Fruit fly (Drosophila melanogaster) whole organism, embryonic: ENCODE measurements around the gene Atx-1.
A peak's percentile ranks its signal among the peaks of the same experiment; 100 is the strongest.

Experiments
- Atf6 ChIP-seq: fragments of 200-800 bp; sonication (Bioruptor generic); IDR thresholded peaks from 2 replicates; pipeline ENCODE4 v1.3.6; 2022; ENCODE audit warnings: missing biosample characterization, missing genetic modification characterization
- BtbVII ChIP-seq: fragments of 200-800 bp; sonication (Bioruptor generic); optimal IDR thresholded peaks from 3 replicates; lab custom pipeline; 2017; ENCODE audit warnings: missing biosample characterization, mild to moderate bottlenecking, missing genetic modification characterization
- CG12299 ChIP-seq: fragments of 200-800 bp; sonication (Bioruptor generic); optimal IDR thresholded peaks from 2 replicates; lab custom pipeline; 2018; ENCODE audit warnings: missing biosample characterization, mild to moderate bottlenecking, missing genetic modification characterization
- CG12391 ChIP-seq: fragments of 200-800 bp; sonication (Bioruptor generic); optimal IDR thresholded peaks from 3 replicates; lab custom pipeline; 2018; ENCODE audit warnings: missing biosample characterization, mild to moderate bottlenecking, missing genetic modification characterization, moderate library complexity
- CG13775 ChIP-seq: fragments of 200-800 bp; sonication (Bioruptor generic); optimal IDR thresholded peaks from 3 replicates; lab custom pipeline; 2017; ENCODE audit warnings: missing biosample characterization, mild to moderate bottlenecking, missing genetic modification characterization
- CG14014 ChIP-seq: fragments of 200-800 bp; sonication (Bioruptor generic); IDR thresholded peaks from 2 replicates; pipeline ENCODE4 v1.3.6; 2022; ENCODE audit warnings: missing biosample characterization, missing genetic modification characterization
- CG15514 ChIP-seq: fragments of 200-800 bp; sonication (Bioruptor generic); optimal IDR thresholded peaks from 3 replicates; lab custom pipeline; 2017; ENCODE audit warnings: missing biosample characterization, missing genetic modification characterization, mild to moderate bottlenecking, moderate library complexity, missing genetic modification reagents
- CG17912 ChIP-seq: fragments of 200-800 bp; sonication (Bioruptor generic); optimal IDR thresholded peaks from 2 replicates; lab custom pipeline; 2018; ENCODE audit warnings: missing biosample characterization, mild to moderate bottlenecking, missing genetic modification characterization
- CG18476 ChIP-seq: fragments of 200-800 bp; sonication (Bioruptor generic); optimal IDR thresholded peaks from 2 replicates; lab custom pipeline; 2016; ENCODE audit warnings: missing biosample characterization, mild to moderate bottlenecking, missing genetic modification characterization
- CG2199 ChIP-seq: fragments of 200-800 bp; sonication (Bioruptor generic); IDR thresholded peaks from 3 replicates; pipeline ENCODE4 v1.3.6; 2022; ENCODE audit warnings: missing biosample characterization, missing genetic modification characterization
- CG30403 ChIP-seq: fragments of 200-800 bp; sonication (Bioruptor generic); optimal IDR thresholded peaks from 3 replicates; lab custom pipeline; 2016; ENCODE audit warnings: missing biosample characterization, missing genetic modification characterization
- CG31388 ChIP-seq: fragments of 200-800 bp; sonication (Bioruptor generic); optimal IDR thresholded peaks from 2 replicates; lab custom pipeline; 2016; ENCODE audit warnings: missing biosample characterization, missing genetic modification characterization
- CG31441 ChIP-seq: fragments of 200-800 bp; sonication (Bioruptor generic); IDR thresholded peaks from 2 replicates; pipeline ENCODE4 v1.3.6; 2022; ENCODE audit warnings: missing biosample characterization, missing genetic modification characterization
- CG33557 ChIP-seq: fragments of 200-800 bp; sonication (Bioruptor generic); optimal IDR thresholded peaks from 2 replicates; lab custom pipeline; 2019; ENCODE audit warnings: missing biosample characterization, mild to moderate bottlenecking, missing genetic modification characterization, moderate library complexity
- CG3995 ChIP-seq: fragments of 200-800 bp; sonication (Bioruptor generic); optimal IDR thresholded peaks from 3 replicates; lab custom pipeline; 2016; ENCODE audit warnings: missing biosample characterization, missing genetic modification characterization
- CG43689 ChIP-seq: fragments of 200-800 bp; sonication (Bioruptor generic); IDR thresholded peaks from 2 replicates; pipeline ENCODE4 v1.3.6; 2022; ENCODE audit warnings: missing biosample characterization, missing genetic modification characterization
- CG4854 ChIP-seq: fragments of 200-800 bp; sonication (Bioruptor generic); optimal IDR thresholded peaks from 2 replicates; lab custom pipeline; 2016; ENCODE audit warnings: missing biosample characterization, missing genetic modification characterization, inconsistent platforms
- CG5245 ChIP-seq: fragments of 200-800 bp; sonication (Bioruptor generic); optimal IDR thresholded peaks from 3 replicates; lab custom pipeline; 2016; ENCODE audit warnings: missing biosample characterization, missing genetic modification characterization
- CG8290 ChIP-seq, 3 experiments: fragments of 200-800 bp; sonication (Bioruptor generic); optimal IDR thresholded peaks; 2 replicates each; lab custom pipeline; 2016 to 2019; ENCODE audit warnings: missing biosample characterization in 3 of 3, missing genetic modification characterization in 3 of 3, mild to moderate bottlenecking in 2 of 3, moderate library complexity in 1 of 3
- CG8944 ChIP-seq: fragments of 200-800 bp; sonication (Bioruptor generic); optimal IDR thresholded peaks from 3 replicates; lab custom pipeline; 2016; ENCODE audit warnings: missing biosample characterization, missing genetic modification characterization
- Doc2 ChIP-seq: fragments of 200-800 bp; sonication (Bioruptor generic); IDR thresholded peaks from 2 replicates; pipeline ENCODE4 v1.3.6; 2022; ENCODE audit warnings: missing biosample characterization, missing genetic modification characterization
- Elba2 ChIP-seq: fragments of 200-800 bp; sonication (Bioruptor generic); optimal IDR thresholded peaks from 3 replicates; lab custom pipeline; 2016; ENCODE audit warnings: missing biosample characterization, missing genetic modification characterization
- Gug ChIP-seq: fragments of 200-800 bp; sonication (Bioruptor generic); IDR thresholded peaks from 4 replicates; pipeline ENCODE4 v1.3.6; 2022; ENCODE audit warnings: missing biosample characterization, missing genetic modification characterization
- HLH4C ChIP-seq: fragments of 200-800 bp; sonication (Bioruptor generic); IDR thresholded peaks from 3 replicates; pipeline ENCODE4 v1.3.6; 2022; ENCODE audit warnings: missing biosample characterization, missing genetic modification characterization; ENCODE audit not compliant: partially characterized antibody
- HLH54F ChIP-seq: fragments of 200-800 bp; sonication (Bioruptor generic); optimal IDR thresholded peaks from 3 replicates; lab custom pipeline; 2016; ENCODE audit warnings: missing biosample characterization, missing genetic modification characterization
- Meics ChIP-seq: fragments of 200-800 bp; sonication (Bioruptor generic); optimal IDR thresholded peaks from 2 replicates; lab custom pipeline; 2017; ENCODE audit warnings: missing biosample characterization, mild to moderate bottlenecking, missing genetic modification characterization
- NK7.1 ChIP-seq: fragments of 200-800 bp; sonication (Bioruptor generic); optimal IDR thresholded peaks from 3 replicates; lab custom pipeline; 2016; ENCODE audit warnings: missing biosample characterization, missing genetic modification characterization
- Ptx1 ChIP-seq: fragments of 200-800 bp; sonication (Bioruptor generic); IDR thresholded peaks from 2 replicates; pipeline ENCODE4 v1.3.6; 2022; ENCODE audit warnings: missing biosample characterization, missing genetic modification characterization
- Ravus ChIP-seq: fragments of 200-800 bp; sonication (Bioruptor generic); IDR thresholded peaks from 2 replicates; pipeline ENCODE4 v1.3.6; 2022; ENCODE audit warnings: missing biosample characterization, missing genetic modification characterization
- Rfx ChIP-seq: fragments of 200-800 bp; sonication (Bioruptor generic); IDR thresholded peaks from 2 replicates; pipeline ENCODE4 v1.3.6; 2022; ENCODE audit warnings: missing biosample characterization, missing genetic modification characterization
- Sry-δ ChIP-seq: fragments of 200-800 bp; sonication (Bioruptor generic); optimal IDR thresholded peaks from 2 replicates; lab custom pipeline; 2016; ENCODE audit warnings: missing biosample characterization, missing genetic modification characterization
- Taf1 ChIP-seq: fragments of 200-800 bp; sonication (Bioruptor generic); IDR thresholded peaks from 2 replicates; pipeline ENCODE4 v1.3.6; 2022; ENCODE audit warnings: missing biosample characterization, missing genetic modification characterization
- ac ChIP-seq: fragments of 200-800 bp; sonication (Bioruptor generic); optimal IDR thresholded peaks from 3 replicates; lab custom pipeline; 2017; ENCODE audit warnings: missing biosample characterization, mild to moderate bottlenecking, missing genetic modification characterization
- bab2 ChIP-seq: fragments of 200-800 bp; sonication (Bioruptor generic); optimal IDR thresholded peaks from 2 replicates; lab custom pipeline; 2016; ENCODE audit warnings: missing biosample characterization, missing genetic modification characterization
- chif ChIP-seq, 2 experiments: fragments of 200-800 bp; sonication (Bioruptor generic); optimal IDR thresholded peaks; 3 replicates each; lab custom pipeline; 2016; ENCODE audit warnings: missing biosample characterization in 2 of 2, missing genetic modification characterization in 2 of 2
- ci ChIP-seq: fragments of 200-800 bp; sonication (Bioruptor generic); IDR thresholded peaks from 3 replicates; pipeline ENCODE4 v1.3.6; 2022; ENCODE audit warnings: missing biosample characterization, missing genetic modification characterization
- exex ChIP-seq: fragments of 200-800 bp; sonication (Bioruptor generic); optimal IDR thresholded peaks from 4 replicates; lab custom pipeline; 2018; ENCODE audit warnings: missing biosample characterization, mild to moderate bottlenecking, missing genetic modification characterization, moderate library complexity
- gce ChIP-seq: fragments of 200-800 bp; sonication (Bioruptor generic); IDR thresholded peaks from 3 replicates; pipeline ENCODE4 v1.3.6; 2022; ENCODE audit warnings: missing biosample characterization, missing genetic modification characterization
- gem ChIP-seq: fragments of 200-800 bp; sonication (Bioruptor generic); optimal IDR thresholded peaks from 2 replicates; lab custom pipeline; 2019; ENCODE audit warnings: missing biosample characterization, mild to moderate bottlenecking, missing genetic modification characterization, moderate library complexity
- hb ChIP-seq: fragments of 200-800 bp; sonication (Bioruptor generic); IDR thresholded peaks from 3 replicates; pipeline ENCODE4 v1.3.6; 2022; ENCODE audit warnings: missing biosample characterization, missing genetic modification characterization; ENCODE audit not compliant: partially characterized antibody
- jigr1 ChIP-seq: fragments of 200-800 bp; sonication (Bioruptor generic); IDR thresholded peaks from 3 replicates; pipeline ENCODE4 v1.3.6; 2022; ENCODE audit warnings: missing biosample characterization, missing genetic modification characterization
- jumu ChIP-seq: fragments of 200-800 bp; sonication (Bioruptor generic); optimal IDR thresholded peaks from 3 replicates; lab custom pipeline; 2016; ENCODE audit warnings: missing biosample characterization, missing genetic modification characterization
- lab ChIP-seq: fragments of 200-800 bp; sonication (Bioruptor generic); optimal IDR thresholded peaks from 3 replicates; lab custom pipeline; 2017; ENCODE audit warnings: missing biosample characterization, missing genetic modification characterization, mild to moderate bottlenecking, moderate library complexity, missing genetic modification reagents
- lmd ChIP-seq: fragments of 200-800 bp; sonication (Bioruptor generic); IDR thresholded peaks from 2 replicates; pipeline ENCODE4 v1.3.6; 2022; ENCODE audit warnings: missing biosample characterization, missing genetic modification characterization
- nau ChIP-seq: fragments of 200-800 bp; sonication (Bioruptor generic); optimal IDR thresholded peaks from 3 replicates; lab custom pipeline; 2017; ENCODE audit warnings: missing biosample characterization, mild to moderate bottlenecking, missing genetic modification characterization, missing genetic modification reagents
- pho ChIP-seq: fragments of 200-800 bp; sonication (Bioruptor generic); optimal IDR thresholded peaks from 2 replicates; lab custom pipeline; 2016; ENCODE audit warnings: missing biosample characterization, missing genetic modification characterization
- salm ChIP-seq: fragments of 200-800 bp; sonication (Bioruptor generic); optimal IDR thresholded peaks from 2 replicates; lab custom pipeline; 2018; ENCODE audit warnings: missing biosample characterization, mild to moderate bottlenecking, missing genetic modification characterization
- schlank ChIP-seq: fragments of 200-800 bp; sonication (Bioruptor generic); optimal IDR thresholded peaks from 2 replicates; lab custom pipeline; 2018; ENCODE audit warnings: missing biosample characterization, mild to moderate bottlenecking, missing genetic modification characterization
- sqz ChIP-seq: fragments of 200-800 bp; sonication (Bioruptor generic); optimal IDR thresholded peaks from 3 replicates; lab custom pipeline; 2018; ENCODE audit warnings: missing biosample characterization, mild to moderate bottlenecking, missing genetic modification characterization
- usp ChIP-seq: fragments of >200 bp; optimal IDR thresholded peaks from 2 replicates; lab custom pipeline; 2017; ENCODE audit warnings: missing biosample characterization, missing genetic modification characterization
- zf30C ChIP-seq: fragments of 200-800 bp; sonication (Bioruptor generic); optimal IDR thresholded peaks from 3 replicates; lab custom pipeline; 2018; ENCODE audit warnings: missing biosample characterization, mild to moderate bottlenecking, missing genetic modification characterization

Gene Atx-1

dm6 chrX:6794190-6794589, 28.8 kb upstream of the Atx-1 start (continued):
- TF ChIP-seq jumu (GFP tag; lab: Kevin White, UChicago) (peak; percentile 50), lmd (peak; percentile 88), nau (GFP tag; lab: Kevin White, UChicago) (peak; percentile 67), CG15514 (peak; percentile 72), CG4854 (GFP tag; lab: Kevin White, UChicago) (peak; percentile 87), CG31441 (GFP tag; lab: Robert Waterston, UW) (peak; percentile 73), exex (tag; lab: Kevin White, UChicago) (peak; percentile 12), CG13775 (GFP tag; lab: Kevin White, UChicago) (peak; percentile 65), CG3995 (GFP tag; lab: Kevin White, UChicago) (peak; percentile 57), BtbVII (GFP tag; lab: Kevin White, UChicago) (peak; percentile 72), Elba2 (GFP tag; lab: Kevin White, UChicago) (no peak), CG33557 (GFP tag; lab: Kevin White, UChicago) (no peak), usp (no peak), HLH54F (GFP tag; lab: Kevin White, UChicago) (peak; percentile 82), CG2199 (GFP tag; lab: Robert Waterston, UW) (peak; percentile 85), bab2 (GFP tag; lab: Kevin White, UChicago) (peak; percentile 82), CG30403 (peak; percentile 80), schlank (tag; lab: Kevin White, UChicago) (peak; percentile 78), CG17912 (GFP tag; lab: Kevin White, UChicago) (peak; percentile 29), jigr1 (peak; percentile 61; the same call in 2 of the 3 replicates), Atf6 (peak; percentile 85), CG14014 (GFP tag; lab: Robert Waterston, UW) (peak; percentile 87), CG12391 (tag; lab: Kevin White, UChicago) (peak; percentile 72), Ptx1 (GFP tag; lab: Robert Waterston, UW) (peak; percentile 84), CG12299 (tag; lab: Kevin White, UChicago) (peak; percentile 72), gem (peak; percentile 88), CG8290 (GFP tag; optimal IDR thresholded peaks at IDR 0.05; lab: Kevin White, UChicago) (peak; percentile 9), CG8290 (tag; optimal IDR thresholded peaks at IDR 0.05; lab: Kevin White, UChicago) (peak in 1 of 2 experiments; percentile 98), ac (GFP tag; lab: Kevin White, UChicago) (peak; percentile 36), Taf1 (GFP tag; lab: Robert Waterston, UW) (peak; percentile 70), pho (GFP tag; lab: Kevin White, UChicago) (peak; percentile 69), CG31388 (GFP tag; lab: Kevin White, UChicago) (peak; percentile 46), Sry-δ (GFP tag; lab: Kevin White, UChicago) (peak; percentile 40), ci (GFP tag; lab: Robert Waterston, UW) (peak; percentile 91), CG43689 (GFP tag; lab: Robert Waterston, UW) (peak; percentile 74), Doc2 (GFP tag; lab: Robert Waterston, UW) (0 out of 2 replicates have a peak, but pooled peaks have one; percentile 41), lab (GFP tag; lab: Kevin White, UChicago) (peak; percentile 89), CG5245 (peak; percentile 78), gce (GFP tag; lab: Robert Waterston, UW) (peak; percentile 75), chif (GFP tag; optimal IDR thresholded peaks at IDR 0.05; lab: Kevin White, UChicago) (peak; percentile 74 to 79), salm (tag; lab: Kevin White, UChicago) (peak; percentile 72), sqz (GFP tag; lab: Kevin White, UChicago) (peak; percentile 9), Ravus (GFP tag; lab: Robert Waterston, UW) (peak; percentile 63), zf30C (GFP tag; lab: Kevin White, UChicago) (no peak), Gug (GFP tag; lab: Robert Waterston, UW) (peak; percentile 83), Meics (GFP tag; lab: Kevin White, UChicago) (peak; percentile 85), HLH4C (GFP tag; lab: Robert Waterston, UW) (no peak), Rfx (GFP tag; lab: Robert Waterston, UW) (peak; percentile 92), CG8944 (GFP tag; lab: Kevin White, UChicago) (peak; percentile 76), CG18476 (GFP tag; lab: Kevin White, UChicago) (peak; percentile 72), hb (GFP tag; lab: Robert Waterston, UW) (no peak), NK7.1 (GFP tag; lab: Kevin White, UChicago) (peak; percentile 46)
